Worm (Caenorhabditis elegans) whole organism, L4 larva: ENCODE data around the gene F34H10.3.

Experiments used
- arid-1 ChIP-seq: fragments of 200-800 bp; sonication (Bioruptor generic); conservative IDR thresholded peaks from 2 replicates; pipeline ENCODE4 v1.3.6; 2022; ENCODE audit warnings: missing genetic modification reagents, missing genetic modification characterization, missing compliant biosample characterization
- daf-8 ChIP-seq: fragments of 200-800 bp; sonication (Bioruptor generic); IDR thresholded peaks from 2 replicates; pipeline ENCODE4 v1.3.6; 2022; ENCODE audit warnings: missing genetic modification characterization, missing compliant biosample characterization
- egl-43 ChIP-seq: fragments of 200-800 bp; sonication (Bioruptor generic); IDR thresholded peaks from 2 replicates; pipeline ENCODE4 v1.3.6; 2022; ENCODE audit warnings: missing genetic modification reagents, missing genetic modification characterization, missing compliant biosample characterization
- lsy-2 ChIP-seq, 2 experiments: fragments of 150-350 bp in 1 of 2; sonication (generic microtip) in 1 of 2; optimal IDR thresholded peaks; 2 replicates each; lab custom pipeline; 2014 to 2017; ENCODE audit warnings: missing biosample characterization in 2 of 2, missing genetic modification characterization in 2 of 2
- unc-62 ChIP-seq, 3 experiments: fragments of 150-350 bp in 1 of 3; sonication (generic microtip); optimal IDR thresholded peaks in 2 of 3; peaks in 1 of 3; 1 replicate in 1 of 3; 2 replicates in 2 of 3; lab custom pipeline; 2014 to 2017; ENCODE audit warnings: missing biosample characterization in 3 of 3, missing genetic modification characterization in 3 of 3, missing genetic modification reagents in 3 of 3, missing genotype in 1 of 3

DNA sequence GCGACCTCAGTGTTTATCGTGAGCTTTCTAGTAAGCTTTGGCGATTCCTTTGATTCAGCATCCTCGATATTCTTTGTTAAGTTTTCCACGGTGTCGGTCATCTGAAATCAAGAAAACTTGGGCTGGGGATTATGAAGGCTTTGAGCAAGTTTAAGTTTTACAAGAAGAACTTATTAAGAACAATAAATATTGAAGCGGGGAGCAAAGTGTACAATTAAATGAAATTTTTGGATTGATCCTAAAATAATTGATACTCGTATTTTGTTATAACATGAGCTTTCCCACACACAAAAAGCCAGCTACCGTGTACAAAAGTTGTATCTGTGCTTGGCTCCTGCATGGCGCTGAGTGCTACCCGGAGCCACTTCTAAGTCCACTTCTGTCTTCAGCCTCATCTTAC is at the start of gene F34H10.3:
- TF ChIP-seq arid-1 (GFP tag; lab: Robert Waterston, UW) = no peak
- TF ChIP-seq lsy-2 (tag; optimal IDR thresholded peaks at IDR 0.05; lab: Kevin White, UChicago) = no peak
- no peak for TF ChIP-seq daf-8 (GFP tag; lab: Robert Waterston, UW)
- TF ChIP-seq unc-62 (GFP tag; optimal IDR thresholded peaks at IDR 0.05 in 1 of 2; lab: Kevin White, UChicago) = no peak
- TF ChIP-seq unc-62 (tag; optimal IDR thresholded peaks at IDR 0.05; lab: Kevin White, UChicago) = no peak
- TF ChIP-seq egl-43 (GFP tag; lab: Robert Waterston, UW) = no peak
